Fruit fly (Drosophila melanogaster) whole organism, embryonic: ENCODE results near the gene Frmd5.

ENCODE experiments used
- Atf6 ChIP-seq: fragments of 200-800 bp; sonication (Bioruptor generic); IDR thresholded peaks from 2 replicates; pipeline ENCODE4 v1.3.6; 2022; ENCODE audit warnings: missing biosample characterization, missing genetic modification characterization
- CG10209 ChIP-seq: fragments of 200-800 bp; sonication (Bioruptor generic); optimal IDR thresholded peaks from 3 replicates; lab custom pipeline; 2017; ENCODE audit warnings: missing biosample characterization, mild to moderate bottlenecking, missing genetic modification characterization, missing genetic modification reagents
- CG10431 ChIP-seq: fragments of 200-800 bp; sonication (Bioruptor generic); optimal IDR thresholded peaks from 3 replicates; lab custom pipeline; 2018; ENCODE audit warnings: missing biosample characterization, mild to moderate bottlenecking, missing genetic modification characterization
- CG10543 ChIP-seq: fragments of 200-800 bp; sonication (Bioruptor generic); optimal IDR thresholded peaks from 3 replicates; lab custom pipeline; 2017; ENCODE audit warnings: missing biosample characterization, mild to moderate bottlenecking, missing genetic modification characterization, moderate library complexity
- CG12659 ChIP-seq: fragments of 200-800 bp; sonication (Bioruptor generic); optimal IDR thresholded peaks from 3 replicates; lab custom pipeline; 2017; ENCODE audit warnings: mild to moderate bottlenecking, missing biosample characterization, missing genetic modification reagents, missing genetic modification characterization
- CG12942 ChIP-seq: fragments of 200-800 bp; sonication (Bioruptor generic); optimal IDR thresholded peaks from 3 replicates; lab custom pipeline; 2016; ENCODE audit warnings: missing biosample characterization, missing genetic modification characterization
- CG13424 ChIP-seq: fragments of 200-800 bp; sonication (Bioruptor generic); optimal IDR thresholded peaks from 2 replicates; lab custom pipeline; 2019; ENCODE audit warnings: missing biosample characterization, mild to moderate bottlenecking, missing genetic modification characterization, moderate library complexity
- CG15601 ChIP-seq: fragments of 200-800 bp; sonication (Bioruptor generic); optimal IDR thresholded peaks from 3 replicates; lab custom pipeline; 2019; ENCODE audit warnings: missing biosample characterization, mild to moderate bottlenecking, missing genetic modification characterization, moderate library complexity
- CG1603 ChIP-seq: fragments of 200-800 bp; sonication (Bioruptor generic); optimal IDR thresholded peaks from 2 replicates; lab custom pipeline; 2019; ENCODE audit warnings: missing biosample characterization, mild to moderate bottlenecking, missing genetic modification characterization, moderate library complexity
- CG16813 ChIP-seq: fragments of 200-800 bp; sonication (Bioruptor generic); IDR thresholded peaks from 3 replicates; pipeline ENCODE4 v1.3.6; 2022; ENCODE audit warnings: missing biosample characterization, missing genetic modification characterization; ENCODE audit not compliant: partially characterized antibody
- CG17612 ChIP-seq: fragments of 200-800 bp; sonication (Bioruptor generic); IDR thresholded peaks from 2 replicates; pipeline ENCODE4 v1.3.6; 2022; ENCODE audit warnings: missing biosample characterization, missing genetic modification characterization
- CG2129 ChIP-seq: fragments of 200-800 bp; sonication (Bioruptor generic); IDR thresholded peaks from 2 replicates; pipeline ENCODE4 v1.3.6; 2022; ENCODE audit warnings: missing biosample characterization, missing genetic modification characterization; ENCODE audit not compliant: partially characterized antibody
- CG30403 ChIP-seq: fragments of 200-800 bp; sonication (Bioruptor generic); optimal IDR thresholded peaks from 3 replicates; lab custom pipeline; 2016; ENCODE audit warnings: missing biosample characterization, missing genetic modification characterization
- CG30431 ChIP-seq: fragments of 200-800 bp; sonication (Bioruptor generic); optimal IDR thresholded peaks from 2 replicates; lab custom pipeline; 2017; ENCODE audit warnings: missing biosample characterization, missing genetic modification characterization
- CG5180 ChIP-seq: fragments of 200-800 bp; sonication (Bioruptor generic); optimal IDR thresholded peaks from 3 replicates; lab custom pipeline; 2017; ENCODE audit warnings: missing biosample characterization, missing genetic modification characterization, mild to moderate bottlenecking, moderate library complexity, missing genetic modification reagents
- CG6272 ChIP-seq: fragments of 200-800 bp; sonication (Bioruptor generic); IDR thresholded peaks from 2 replicates; pipeline ENCODE4 v1.3.6; 2022; ENCODE audit warnings: missing biosample characterization, missing genetic modification characterization
- CG7987 ChIP-seq: fragments of 200-800 bp; sonication (Bioruptor generic); optimal IDR thresholded peaks from 2 replicates; lab custom pipeline; 2018; ENCODE audit warnings: missing biosample characterization, mild to moderate bottlenecking, missing genetic modification characterization, moderate library complexity
- CG9932 ChIP-seq: fragments of 200-800 bp; sonication (Bioruptor generic); IDR thresholded peaks from 2 replicates; pipeline ENCODE4 v1.3.6; 2022; ENCODE audit warnings: missing biosample characterization, missing genetic modification characterization
- CHES-1-like ChIP-seq: fragments of 200-800 bp; sonication (Bioruptor generic); optimal IDR thresholded peaks from 2 replicates; lab custom pipeline; 2016; ENCODE audit warnings: missing biosample characterization, missing genetic modification characterization
- Gsc ChIP-seq: fragments of 200-800 bp; sonication (Bioruptor generic); IDR thresholded peaks from 2 replicates; pipeline ENCODE4 v1.3.6; 2022; ENCODE audit warnings: missing biosample characterization, missing genetic modification characterization
- HmgZ ChIP-seq: fragments of 200-800 bp; sonication (Bioruptor generic); optimal IDR thresholded peaks from 2 replicates; lab custom pipeline; 2018; ENCODE audit warnings: missing biosample characterization, mild to moderate bottlenecking, missing genetic modification characterization
- NC2α ChIP-seq: fragments of 200-800 bp; sonication (Bioruptor generic); optimal IDR thresholded peaks from 2 replicates; lab custom pipeline; 2016; ENCODE audit warnings: missing biosample characterization, missing genetic modification characterization
- Trl ChIP-seq, 3 experiments: fragments of >200 bp in 2 of 3; fragments of 200-800 bp in 1 of 3; sonication (Bioruptor generic) in 1 of 3; optimal IDR thresholded peaks; 2 replicates in 1 of 3; 3 replicates in 2 of 3; lab custom pipeline; 2016 to 2017; ENCODE audit warnings: missing biosample characterization in 1 of 3, missing genetic modification characterization in 1 of 3
- YL-1 ChIP-seq: fragments of 200-800 bp; sonication (Bioruptor generic); optimal IDR thresholded peaks from 3 replicates; lab custom pipeline; 2017; ENCODE audit warnings: missing biosample characterization, mild to moderate bottlenecking, missing genetic modification characterization
- az2 ChIP-seq: fragments of 200-800 bp; sonication (Bioruptor generic); optimal IDR thresholded peaks from 3 replicates; lab custom pipeline; 2016; ENCODE audit warnings: missing biosample characterization, missing genetic modification characterization
- bbx ChIP-seq: fragments of 200-800 bp; sonication (Bioruptor generic); IDR thresholded peaks from 2 replicates; pipeline ENCODE4 v1.3.6; 2022; ENCODE audit warnings: missing biosample characterization, missing genetic modification characterization; ENCODE audit not compliant: partially characterized antibody
- caup ChIP-seq: fragments of 200-800 bp; sonication (Bioruptor generic); optimal IDR thresholded peaks from 3 replicates; lab custom pipeline; 2017; ENCODE audit warnings: missing biosample characterization, mild to moderate bottlenecking, missing genetic modification characterization, moderate library complexity; ENCODE audit not compliant: severe bottlenecking
- crol ChIP-seq: fragments of 200-800 bp; sonication (Bioruptor generic); IDR thresholded peaks from 2 replicates; pipeline ENCODE4 v1.3.6; 2022; ENCODE audit warnings: missing biosample characterization, missing genetic modification characterization
- exex ChIP-seq: fragments of 200-800 bp; sonication (Bioruptor generic); optimal IDR thresholded peaks from 4 replicates; lab custom pipeline; 2018; ENCODE audit warnings: missing biosample characterization, mild to moderate bottlenecking, missing genetic modification characterization, moderate library complexity
- fd96Cb ChIP-seq: fragments of 200-800 bp; sonication (Bioruptor generic); optimal IDR thresholded peaks from 2 replicates; lab custom pipeline; 2018; ENCODE audit warnings: missing biosample characterization, mild to moderate bottlenecking, missing genetic modification characterization, moderate library complexity
- ind ChIP-seq: fragments of 200-800 bp; sonication (Bioruptor generic); optimal IDR thresholded peaks from 3 replicates; lab custom pipeline; 2016; ENCODE audit warnings: missing biosample characterization, missing genetic modification characterization
- inv ChIP-seq: fragments of 200-800 bp; sonication (Bioruptor generic); IDR thresholded peaks from 2 replicates; pipeline ENCODE4 v1.3.6; 2022; ENCODE audit warnings: missing biosample characterization, missing genetic modification characterization; ENCODE audit not compliant: partially characterized antibody
- lilli ChIP-seq: fragments of 200-800 bp; sonication (Bioruptor generic); optimal IDR thresholded peaks from 3 replicates; lab custom pipeline; 2016; ENCODE audit warnings: missing biosample characterization, missing genetic modification characterization
- nerfin-2 ChIP-seq: fragments of 200-800 bp; sonication (Bioruptor generic); IDR thresholded peaks from 2 replicates; pipeline ENCODE4 v1.3.6; 2022; ENCODE audit warnings: missing biosample characterization, missing genetic modification characterization; ENCODE audit not compliant: partially characterized antibody
- nmo ChIP-seq: fragments of 200-800 bp; sonication (Bioruptor generic); optimal IDR thresholded peaks from 2 replicates; lab custom pipeline; 2018; ENCODE audit warnings: missing biosample characterization, mild to moderate bottlenecking, missing genetic modification characterization, moderate library complexity
- onecut ChIP-seq: fragments of 200-800 bp; sonication (Bioruptor generic); IDR thresholded peaks from 2 replicates; pipeline ENCODE4 v1.3.6; 2022; ENCODE audit warnings: missing biosample characterization, missing genetic modification characterization
- pb ChIP-seq: fragments of 200-800 bp; sonication (Bioruptor generic); optimal IDR thresholded peaks from 3 replicates; lab custom pipeline; 2016; ENCODE audit warnings: missing biosample characterization, missing genetic modification characterization
- pum ChIP-seq: fragments of 200-800 bp; sonication (Bioruptor generic); optimal IDR thresholded peaks from 2 replicates; lab custom pipeline; 2016; ENCODE audit warnings: missing biosample characterization, missing genetic modification characterization
- row ChIP-seq: fragments of 200-800 bp; sonication (Bioruptor generic); IDR thresholded peaks from 3 replicates; pipeline ENCODE4 v1.3.6; 2022; ENCODE audit warnings: missing biosample characterization, missing genetic modification characterization
- shn ChIP-seq: fragments of 200-800 bp; sonication (Bioruptor generic); optimal IDR thresholded peaks from 3 replicates; lab custom pipeline; 2016; ENCODE audit warnings: missing biosample characterization, missing genetic modification characterization
- sisA ChIP-seq: fragments of 200-800 bp; sonication (Bioruptor generic); IDR thresholded peaks from 2 replicates; pipeline ENCODE4 v1.3.6; 2022; ENCODE audit warnings: missing biosample characterization, missing genetic modification characterization
- slou ChIP-seq: fragments of 200-800 bp; sonication (Bioruptor generic); optimal IDR thresholded peaks from 3 replicates; lab custom pipeline; 2016; ENCODE audit warnings: missing biosample characterization, missing genetic modification characterization
- ssp ChIP-seq: fragments of 200-800 bp; sonication (Bioruptor generic); IDR thresholded peaks from 2 replicates; pipeline ENCODE4 v1.3.6; 2022; ENCODE audit warnings: missing biosample characterization, missing genetic modification characterization
- tna ChIP-seq: fragments of 200-800 bp; sonication (Bioruptor generic); IDR thresholded peaks from 2 replicates; pipeline ENCODE4 v1.3.6; 2022; ENCODE audit warnings: missing biosample characterization, missing genetic modification characterization; ENCODE audit not compliant: partially characterized antibody
- trem ChIP-seq: fragments of 200-800 bp; optimal IDR thresholded peaks from 3 replicates; lab custom pipeline; 2019; ENCODE audit warnings: missing biosample characterization, mild to moderate bottlenecking, missing genetic modification characterization, moderate library complexity
- vnd ChIP-seq: fragments of 200-800 bp; sonication (Bioruptor generic); IDR thresholded peaks from 3 replicates; pipeline ENCODE4 v1.3.6; 2022; ENCODE audit warnings: missing biosample characterization, missing genetic modification characterization; ENCODE audit not compliant: partially characterized antibody
- zen ChIP-seq: fragments of 200-800 bp; sonication (Bioruptor generic); optimal IDR thresholded peaks from 3 replicates; lab custom pipeline; 2018; ENCODE audit warnings: missing biosample characterization, mild to moderate bottlenecking, missing genetic modification characterization, moderate library complexity

The Frmd5 gene

dm6 chr2L:10356508-10356907, 12.3 kb downstream of the Frmd5 start, which contains the start of the genes CtsL4 and ClpP (continued):
- peak; percentile 52 for TF ChIP-seq az2 (GFP tag; lab: Kevin White, UChicago)
- TF ChIP-seq ind (GFP tag; lab: Kevin White, UChicago) = peak; percentile 49
- no peak for TF ChIP-seq tna (GFP tag; lab: Robert Waterston, UW)
- TF ChIP-seq exex (tag; lab: Kevin White, UChicago) = no peak
- TF ChIP-seq trem (tag; lab: Kevin White, UChicago) = peak; percentile 46
- TF ChIP-seq CG10209 = peak; percentile 24
- no peak; the same call in 1 of the 2 replicates for TF ChIP-seq CG6272 (GFP tag; lab: Robert Waterston, UW)
- TF ChIP-seq Trl (optimal IDR thresholded peaks at IDR 0.05; lab: Kevin White, UChicago) = no peak
- TF ChIP-seq Trl (GFP tag; optimal IDR thresholded peaks at IDR 0.05; lab: Kevin White, UChicago) = peak; percentile 8
- TF ChIP-seq row (GFP tag; lab: Robert Waterston, UW) = peak; percentile 86
- TF ChIP-seq CG30431 (GFP tag; lab: Kevin White, UChicago) = no peak
- peak; percentile 76 for TF ChIP-seq CG12659
- no peak for TF ChIP-seq CG17612 (GFP tag; lab: Robert Waterston, UW)
- TF ChIP-seq YL-1 (GFP tag; lab: Kevin White, UChicago) = peak; percentile 53
- TF ChIP-seq shn (GFP tag; lab: Kevin White, UChicago) = peak; percentile 35
- no peak; the same call in 1 of the 2 replicates for TF ChIP-seq CG9932

- TF ChIP-seq pb (GFP tag; lab: Kevin White, UChicago) (no peak), HmgZ (no peak), onecut (GFP tag; lab: Robert Waterston, UW) (no peak), inv (GFP tag; lab: Robert Waterston, UW) (peak; percentile 55), Atf6 (no peak), CG30403 (peak; percentile 3), caup (no peak), slou (GFP tag; lab: Kevin White, UChicago) (no peak), sisA (no peak), CG1603 (peak; percentile 91), CG15601 (tag; lab: Kevin White, UChicago) (peak; percentile 62), crol (GFP tag; lab: Robert Waterston, UW) (no peak), CG10543 (GFP tag; lab: Kevin White, UChicago) (no peak), CG13424 (tag; lab: Kevin White, UChicago) (peak; percentile 43), CHES-1-like (GFP tag; lab: Kevin White, UChicago) (no peak), CG2129 (GFP tag; lab: Robert Waterston, UW) (0 out of 2 replicates have a peak, but pooled peaks have one; percentile 16), zen (peak; percentile 41), CG10431 (GFP tag; lab: Kevin White, UChicago) (peak; percentile 36), NC2α (GFP tag; lab: Kevin White, UChicago) (no peak), CG12942 (GFP tag; lab: Kevin White, UChicago) (no peak), bbx (GFP tag; lab: Robert Waterston, UW) (peak; percentile 66), lilli (GFP tag; lab: Kevin White, UChicago) (no peak), CG16813 (GFP tag; lab: Robert Waterston, UW) (peak; percentile 70), Gsc (GFP tag; lab: Robert Waterston, UW) (no peak), fd96Cb (tag; lab: Kevin White, UChicago) (no peak), nerfin-2 (GFP tag; lab: Robert Waterston, UW) (no peak), ssp (GFP tag; lab: Robert Waterston, UW) (peak; percentile 29; the same call in 1 of the 2 replicates), nmo (peak; percentile 73), CG7987 (GFP tag; lab: Kevin White, UChicago) (no peak), CG5180 (GFP tag; lab: Kevin White, UChicago) (no peak), vnd (GFP tag; lab: Robert Waterston, UW) (peak; percentile 33; the same call in 1 of the 3 replicates), pum (GFP tag; lab: Kevin White, UChicago) (no peak)
Measured at dm6 chr2L:10362408-10363067, 18.3 kb downstream of the Frmd5 start, which contains the start of the genes Cand1 and pim. TSS of gene Cand1 (minus strand) at chr2L:10362707. TSS of gene pim (plus strand) at chr2L:10362989.
